Worm (Caenorhabditis elegans): ENCODE results near the gene R03A10.5.

DNA sequence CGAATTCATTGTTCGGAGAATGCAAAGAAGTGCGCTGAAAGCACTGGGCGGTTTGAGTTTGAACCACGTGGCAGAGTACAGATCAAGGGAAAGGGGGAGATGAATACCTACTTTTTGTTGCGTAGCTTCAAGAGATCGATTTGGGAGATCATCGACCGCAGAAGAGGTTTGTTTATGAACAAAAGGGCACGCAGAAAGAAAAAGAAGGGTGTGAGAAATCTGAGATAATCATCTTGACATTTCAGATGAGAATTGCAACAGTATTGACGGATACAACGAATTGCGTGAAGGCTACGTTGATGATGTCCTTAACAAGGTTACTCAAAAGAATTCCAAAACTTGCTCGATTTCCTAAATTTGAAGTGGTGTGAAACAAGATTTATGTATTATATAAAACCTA, 38.7 kb downstream of the R03A10.5 start:
- no peak for TF ChIP-seq ref-1 (GFP tag; conservative IDR thresholded peaks at IDR 0.05)
- no peak for TF ChIP-seq flt-1 (GFP tag; IDR thresholded peaks at IDR 0.05)
- no peak for TF ChIP-seq T22C8.4 (GFP tag; IDR thresholded peaks at IDR 0.05)
- TF ChIP-seq ztf-23 (GFP tag; IDR thresholded peaks at IDR 0.05) = no peak
- no peak for TF ChIP-seq med-1 (GFP tag; optimal IDR thresholded peaks at IDR 0.05; ENCODE audit: insufficient read depth)
- TF ChIP-seq ztf-29 (GFP tag; IDR thresholded peaks at IDR 0.05) = no peak
